Worm (Caenorhabditis elegans) whole organism, L2 larva: ENCODE data around the gene mmaa-1.

Experiments used
- ama-1 ChIP-seq: fragments of 150-350 bp; optimal IDR thresholded peaks from 2 replicates; lab custom pipeline; 2018; ENCODE audit warnings: inconsistent platforms
- elt-3 ChIP-seq: sonication (generic microtip); optimal IDR thresholded peaks from 2 replicates; lab custom pipeline; 2017; ENCODE audit warnings: missing biosample characterization, missing genetic modification characterization
- lin-13 ChIP-seq: fragments of 150-350 bp; optimal IDR thresholded peaks from 2 replicates; lab custom pipeline; 2014; ENCODE audit warnings: missing biosample characterization, missing genetic modification reagents, missing genetic modification characterization
- lin-39 ChIP-seq: fragments of 150-350 bp; optimal IDR thresholded peaks from 2 replicates; lab custom pipeline; 2014; ENCODE audit warnings: missing biosample characterization, missing genetic modification reagents, missing genetic modification characterization
- sem-4 ChIP-seq: fragments of 150-350 bp; optimal IDR thresholded peaks from 2 replicates; lab custom pipeline; 2014; ENCODE audit warnings: missing biosample characterization, missing genetic modification reagents, missing genetic modification characterization
- snpc-4 ChIP-seq: fragments of 150-350 bp; optimal IDR thresholded peaks from 2 replicates; lab custom pipeline; 2014; ENCODE audit warnings: missing biosample characterization, missing genetic modification characterization
- ztf-1 ChIP-seq: fragments of 200-800 bp; sonication (Bioruptor generic); conservative IDR thresholded peaks from 2 replicates; pipeline ENCODE4 v1.3.6; 2022; ENCODE audit warnings: missing genetic modification characterization, missing compliant biosample characterization

DNA sequence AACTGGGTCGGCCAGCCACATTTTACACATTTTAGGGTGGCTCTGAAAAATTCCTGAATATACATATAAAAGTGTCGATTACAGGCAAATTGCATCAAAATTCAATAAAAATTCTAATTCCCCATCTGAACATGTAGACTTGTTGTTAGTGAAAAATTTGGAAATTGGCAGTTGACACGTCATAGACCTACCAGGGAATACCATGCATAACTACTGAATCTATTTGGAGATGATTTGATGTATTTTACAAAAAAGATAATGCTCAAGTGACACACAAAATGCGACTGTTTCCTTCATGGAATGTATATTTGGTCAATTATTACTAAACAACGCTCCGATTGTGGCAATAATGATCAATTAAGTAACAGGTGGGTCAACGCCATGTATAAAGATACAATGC, 25.5 kb upstream of the mmaa-1 start, which contains the start of gene F10E7.1:
- TF ChIP-seq elt-3 (tag; lab: Kevin White, UChicago): no peak
- TF ChIP-seq ztf-1: no peak
- TF ChIP-seq snpc-4 (tag; lab: Kevin White, UChicago): no peak
- no peak for TF ChIP-seq sem-4 (tag; lab: Kevin White, UChicago)
- no peak for TF ChIP-seq lin-39
- no peak for TF ChIP-seq lin-13
- TF ChIP-seq ama-1 (lab: Kevin White, UChicago): no peak
